Fruit fly (Drosophila melanogaster): ENCODE data around the gene Six4.

The Six4 gene

dm6 chr3L:20841465-20842109 lies 49.0 kb upstream of the Six4 start, which contains the start of the genes CSN3 and CG11456 (continued):
- TF ChIP-seq amos (GFP tag; IDR thresholded peaks at IDR 0.05; ENCODE audit: partially characterized antibody): peak; percentile 74
- TF ChIP-seq Dref (GFP tag; IDR thresholded peaks at IDR 0.05): peak; percentile 95
- peak; percentile 58 for TF ChIP-seq CG30403 (GFP tag; optimal IDR thresholded peaks at IDR 0.05)
- TF ChIP-seq D (optimal IDR thresholded peaks at IDR 0.05): no peak
- no peak for TF ChIP-seq D (GFP tag; optimal IDR thresholded peaks at IDR 0.05)
- TF ChIP-seq en (GFP tag; optimal IDR thresholded peaks at IDR 0.05): no peak
- TF ChIP-seq Atf3 (GFP tag; optimal IDR thresholded peaks at IDR 0.05): peak; percentile 39
- no peak for TF ChIP-seq CG11085 (GFP tag; IDR thresholded peaks at IDR 0.05)
- TF ChIP-seq Ada2b (GFP tag; IDR thresholded peaks at IDR 0.05): peak; percentile 39; the same call in 1 of the 2 replicates
- no peak for TF ChIP-seq cwo (GFP tag; optimal IDR thresholded peaks at IDR 0.05)
- peak; percentile 83 for TF ChIP-seq HLH4C (GFP tag; IDR thresholded peaks at IDR 0.05; ENCODE audit: partially characterized antibody)
- TF ChIP-seq Rx (GFP tag; IDR thresholded peaks at IDR 0.05): no peak
- peak; percentile 74 for TF ChIP-seq CG2116 (GFP tag; optimal IDR thresholded peaks at IDR 0.05)
- no peak for TF ChIP-seq pros (GFP tag; optimal IDR thresholded peaks at IDR 0.05)
- TF ChIP-seq CG11093 (GFP tag; IDR thresholded peaks at IDR 0.05): no peak
- no peak; the same call in 1 of the 2 replicates for TF ChIP-seq vvl (GFP tag; IDR thresholded peaks at IDR 0.05)
- no peak for TF ChIP-seq CG17829 (tag; optimal IDR thresholded peaks at IDR 0.05)
- TF ChIP-seq H15 (GFP tag; IDR thresholded peaks at IDR 0.05): peak; percentile 38; the same call in 1 of the 3 replicates
- TF ChIP-seq Awh (GFP tag; IDR thresholded peaks at IDR 0.05): no peak
- no peak for TF ChIP-seq CG4328 (GFP tag; optimal IDR thresholded peaks at IDR 0.05)
- no peak for TF ChIP-seq CG31365 (tag; optimal IDR thresholded peaks at IDR 0.05)
- no peak for TF ChIP-seq Ssrp (tag; optimal IDR thresholded peaks at IDR 0.05)
- TF ChIP-seq CG10321 (GFP tag; IDR thresholded peaks at IDR 0.05): no peak
- TF ChIP-seq ind (GFP tag; optimal IDR thresholded peaks at IDR 0.05): peak; percentile 56
- peak; percentile 93 for TF ChIP-seq Sry-δ (GFP tag; optimal IDR thresholded peaks at IDR 0.05)
- peak; percentile 58 for TF ChIP-seq Max (GFP tag; optimal IDR thresholded peaks at IDR 0.05)
- peak; percentile 44 for TF ChIP-seq pum (GFP tag; optimal IDR thresholded peaks at IDR 0.05)
- TF ChIP-seq zfh1 (GFP tag; IDR thresholded peaks at IDR 0.05): no peak
- TF ChIP-seq tin (GFP tag; optimal IDR thresholded peaks at IDR 0.05): peak; percentile 62
- TF ChIP-seq tx (GFP tag; optimal IDR thresholded peaks at IDR 0.05): peak; percentile 25
- TF ChIP-seq CG6689 (GFP tag; IDR thresholded peaks at IDR 0.05): no peak
- no peak for TF ChIP-seq Atf6 (GFP tag; IDR thresholded peaks at IDR 0.05)
- TF ChIP-seq NfI (GFP tag; optimal IDR thresholded peaks at IDR 0.05): peak; percentile 57
- no peak for TF ChIP-seq CG8924 (tag; optimal IDR thresholded peaks at IDR 0.05)
- TF ChIP-seq BtbVII (GFP tag; optimal IDR thresholded peaks at IDR 0.05): no peak
- peak; percentile 50 for TF ChIP-seq Mad (GFP tag; optimal IDR thresholded peaks at IDR 0.05)
- peak; percentile 60 for TF ChIP-seq CG14710 (tag; optimal IDR thresholded peaks at IDR 0.05)
- TF ChIP-seq CG3838 (GFP tag; optimal IDR thresholded peaks at IDR 0.05): no peak
- no peak for TF ChIP-seq Drgx (GFP tag; IDR thresholded peaks at IDR 0.05)
- TF ChIP-seq gsb (GFP tag; IDR thresholded peaks at IDR 0.05): no peak
- no peak for TF ChIP-seq E2f1 (GFP tag; IDR thresholded peaks at IDR 0.05)
- TF ChIP-seq CG30431 (GFP tag; optimal IDR thresholded peaks at IDR 0.05): no peak
- no peak for TF ChIP-seq dan (GFP tag; IDR thresholded peaks at IDR 0.05)
- TF ChIP-seq Usf (GFP tag; optimal IDR thresholded peaks at IDR 0.05): no peak
- TF ChIP-seq gsb-n (tag; optimal IDR thresholded peaks at IDR 0.05): no peak
- TF ChIP-seq gcm (GFP tag; optimal IDR thresholded peaks at IDR 0.05): no peak
- TF ChIP-seq sim (GFP tag; IDR thresholded peaks at IDR 0.05): no peak
- TF ChIP-seq Dbx (GFP tag; IDR thresholded peaks at IDR 0.05): peak; percentile 67; the same call in 2 of the 3 replicates
- no peak for TF ChIP-seq CG4404 (GFP tag; IDR thresholded peaks at IDR 0.05)
- TF ChIP-seq sens (GFP tag): peak; percentile 47
- peak; percentile 58 for TF ChIP-seq CG34224 (GFP tag; IDR thresholded peaks at IDR 0.05; ENCODE audit: partially characterized antibody)
- peak; percentile 65 for TF ChIP-seq CG15514 (GFP tag; optimal IDR thresholded peaks at IDR 0.05)

Data from whole organism, embryonic.